Worm (Caenorhabditis elegans) whole organism, L4/young adult: Measurements from ENCODE around the gene F54B3.4.

Source experiments
- W03F9.2 ChIP-seq: fragments of 150-350 bp; optimal IDR thresholded peaks from 2 replicates; lab custom pipeline; 2014; ENCODE audit warnings: missing biosample characterization, missing genetic modification characterization
- dao-5 ChIP-seq: sonication (generic microtip); optimal IDR thresholded peaks from 2 replicates; lab custom pipeline; 2016; ENCODE audit warnings: missing genotype, missing genetic modification characterization, moderate library complexity, missing compliant biosample characterization
- him-1 ChIP-seq: sonication (generic microtip); optimal IDR thresholded peaks from 2 replicates; lab custom pipeline; 2016; ENCODE audit warnings: missing genotype, missing genetic modification reagents, missing genetic modification characterization, missing compliant biosample characterization

- TF ChIP-seq dao-5 (tag; lab: Kevin White, UChicago) (no peak), him-1 (tag; lab: Kevin White, UChicago) (no peak), W03F9.2 (tag; lab: Kevin White, UChicago) (no peak)
These were observed 20.0 kb downstream of the F54B3.4 start, which contains the start of gene F54B3.1 for ce11 chrII:10250966-10251365.
